Fruit fly (Drosophila melanogaster): ENCODE measurements around the gene CG9997.
A peak's percentile ranks its signal among the peaks of the same experiment; 100 is the strongest.
"Not testable (repeated sequence)": the region's sequence is repeated elsewhere in the genome, so short reads cannot be mapped to it uniquely, and the experiment has no call there.

The CG9997 gene

dm6 chr3R:28789317-28789716 is 32.5 kb upstream of the CG9997 start, which contains the start of gene CG34295:
Gene CG34295, plus strand, starts transcription at chr3R:28789617.
- TF ChIP-seq acj6 (GFP tag; optimal IDR thresholded peaks at IDR 0.05) (no peak), Lpt (GFP tag; optimal IDR thresholded peaks at IDR 0.05) (no peak), CG6276 (GFP tag; optimal IDR thresholded peaks at IDR 0.05) (no peak), CG11762 (GFP tag; optimal IDR thresholded peaks at IDR 0.05; ENCODE audit: insufficient read depth) (no peak), Eip75B (GFP tag; optimal IDR thresholded peaks at IDR 0.05) (no peak), CG8319 (GFP tag; optimal IDR thresholded peaks at IDR 0.05) (no peak)

dm6 chr3R:28775703-28776102 is 18.9 kb upstream of the CG9997 start:
- TF ChIP-seq salr (GFP tag; optimal IDR thresholded peaks at IDR 0.05) (no peak), CG6163 (GFP tag; IDR thresholded peaks at IDR 0.05) (no peak), ss (GFP tag; optimal IDR thresholded peaks at IDR 0.05) (no peak), acj6 (GFP tag; optimal IDR thresholded peaks at IDR 0.05) (no peak), vri (GFP tag; optimal IDR thresholded peaks at IDR 0.05) (no peak), CG6854 (GFP tag; optimal IDR thresholded peaks at IDR 0.05) (no peak), cyc (GFP tag; optimal IDR thresholded peaks at IDR 0.05) (no peak), CG8119 (GFP tag; IDR thresholded peaks at IDR 0.05) (no peak), CG3032 (tag; optimal IDR thresholded peaks at IDR 0.05) (no peak), eg (GFP tag; IDR thresholded peaks at IDR 0.05) (no peak), OdsH (GFP tag; optimal IDR thresholded peaks at IDR 0.05) (no peak), spab (GFP tag; optimal IDR thresholded peaks at IDR 0.05) (no peak), Hr39 (GFP tag; optimal IDR thresholded peaks at IDR 0.05) (no peak), CG8632 (GFP tag; optimal IDR thresholded peaks at IDR 0.05) (no peak), Eip75B (GFP tag; optimal IDR thresholded peaks at IDR 0.05) (no peak), Smox (GFP tag; optimal IDR thresholded peaks at IDR 0.05) (no peak), Lpt (GFP tag; optimal IDR thresholded peaks at IDR 0.05) (no peak), CG11294 (GFP tag; IDR thresholded peaks at IDR 0.05) (no peak), CG6276 (GFP tag; optimal IDR thresholded peaks at IDR 0.05) (no peak), pdm3 (GFP tag; optimal IDR thresholded peaks at IDR 0.05) (no peak)

dm6 chr3R:28758134-28758533 is 1.4 kb upstream of the CG9997 start, which contains the start of gene aqrs:
Gene aqrs, minus strand, starts transcription at chr3R:28758234.
- not testable (repeated sequence) for TF ChIP-seq Eip78C (GFP tag); CG3032 (tag; optimal IDR thresholded peaks at IDR 0.05); CG1621 (tag; optimal IDR thresholded peaks at IDR 0.05)

dm6 chr3R:28751611-28752129 is 5.1 kb downstream of the CG9997 start, which contains the start of gene CG10000:
Gene CG10000, minus strand, starts transcription at chr3R:28751661.
- TF ChIP-seq acj6 (GFP tag; optimal IDR thresholded peaks at IDR 0.05) (no peak), fkh (GFP tag; optimal IDR thresholded peaks at IDR 0.05) (peak; percentile 59)

- no peak for TF ChIP-seq Hr38 (GFP tag; optimal IDR thresholded peaks at IDR 0.05)
- no peak for TF ChIP-seq CG8632 (GFP tag; optimal IDR thresholded peaks at IDR 0.05)
- TF ChIP-seq Ets96B (tag; optimal IDR thresholded peaks at IDR 0.05), result no peak
- TF ChIP-seq CG15336 (GFP tag; IDR thresholded peaks at IDR 0.05), result no peak
- TF ChIP-seq esn (GFP tag; optimal IDR thresholded peaks at IDR 0.05), result no peak
- TF ChIP-seq CG1621 (tag; optimal IDR thresholded peaks at IDR 0.05), result no peak
- TF ChIP-seq CG7368 (GFP tag; optimal IDR thresholded peaks at IDR 0.05), result no peak
- no peak for TF ChIP-seq CG8319 (GFP tag; optimal IDR thresholded peaks at IDR 0.05)
- TF ChIP-seq topi (GFP tag; optimal IDR thresholded peaks at IDR 0.05), result no peak
- TF ChIP-seq CG8119 (GFP tag; IDR thresholded peaks at IDR 0.05), result no peak
- TF ChIP-seq achi (GFP tag; optimal IDR thresholded peaks at IDR 0.05), result no peak
- TF ChIP-seq Ets21C (GFP tag; optimal IDR thresholded peaks at IDR 0.05), result no peak
These were observed 12.1 kb downstream of the CG9997 start, which contains the start of gene AstA-R2 for dm6 chr3R:28744682-28745081. Gene AstA-R2, minus strand, starts transcription at chr3R:28744782.
